Fruit fly (Drosophila melanogaster): ENCODE results near the gene Ibf1.

Ibf1 gene

DNA sequence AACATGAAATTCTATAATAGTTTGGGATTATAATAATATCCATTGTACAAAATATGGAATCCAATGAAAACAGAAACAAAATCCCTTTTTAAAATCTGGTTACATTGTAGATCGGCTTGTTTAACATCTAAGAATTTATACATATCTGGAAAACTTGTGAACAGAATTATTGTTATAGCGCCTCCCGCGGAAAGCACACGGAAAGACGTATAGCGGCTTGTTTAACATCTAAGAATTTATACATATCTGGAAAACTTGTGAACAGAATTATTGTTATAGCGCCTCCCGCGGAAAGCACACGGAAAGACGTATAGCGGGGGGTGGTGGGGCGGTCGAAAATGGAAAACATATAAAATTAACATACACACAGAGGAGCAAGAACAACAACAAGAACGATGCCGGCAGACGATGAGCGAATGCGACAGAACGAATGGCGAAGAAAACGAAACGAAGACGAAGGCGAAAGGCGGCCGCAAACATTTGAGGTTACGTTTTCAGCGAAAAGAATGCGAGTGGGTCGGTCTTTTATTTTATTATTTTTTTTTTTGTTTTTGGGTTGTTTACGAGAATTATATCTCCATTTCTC, 23.2 kb upstream of the Ibf1 start:
- peak; percentile 70 for TF ChIP-seq svp (GFP tag)
- TF ChIP-seq Eip78C (GFP tag): peak; percentile 34
- TF ChIP-seq CG6163 (GFP tag; IDR thresholded peaks at IDR 0.05): peak; percentile 28; the same call in 1 of the 3 replicates

DNA sequence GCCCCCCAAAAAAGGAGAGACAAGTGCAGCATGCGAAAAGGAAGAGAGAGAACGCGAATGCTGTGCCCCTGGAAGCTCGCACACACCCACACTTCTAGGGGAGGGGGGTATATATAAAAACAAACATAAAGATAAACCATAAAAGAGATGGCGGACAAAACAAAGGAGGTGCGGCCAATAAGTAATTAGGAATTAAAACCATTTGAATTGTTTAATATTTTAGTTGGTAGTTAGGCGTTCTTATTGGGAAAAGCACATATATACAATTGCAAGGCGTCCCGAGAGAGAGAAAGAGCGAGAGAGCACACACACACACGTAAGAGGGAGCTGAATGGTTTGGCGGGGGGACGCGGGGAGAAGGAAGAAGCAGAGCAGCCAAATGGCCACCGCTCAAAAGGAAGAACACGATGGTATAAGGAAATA, 22.7 kb upstream of the Ibf1 start:
- TF ChIP-seq Hr39 (GFP tag; optimal IDR thresholded peaks at IDR 0.05) (no peak), ss (GFP tag; optimal IDR thresholded peaks at IDR 0.05) (peak; percentile 23 to 29), CG15336 (GFP tag; IDR thresholded peaks at IDR 0.05) (0 out of 2 replicates have a peak, but pooled peaks have one; percentile 17), CG3032 (tag; optimal IDR thresholded peaks at IDR 0.05) (peak; percentile 0), Eip78C (GFP tag) (peak; percentile 29), net (GFP tag; optimal IDR thresholded peaks at IDR 0.05) (no peak), svp (GFP tag) (peak; percentile 53), CG6163 (GFP tag; IDR thresholded peaks at IDR 0.05) (peak; percentile 81), Hr38 (GFP tag; optimal IDR thresholded peaks at IDR 0.05) (no peak), esn (GFP tag; optimal IDR thresholded peaks at IDR 0.05) (no peak), fd85E (GFP tag; optimal IDR thresholded peaks at IDR 0.05) (no peak), CG9139 (GFP tag; optimal IDR thresholded peaks at IDR 0.05) (peak; percentile 11), CG11762 (GFP tag; optimal IDR thresholded peaks at IDR 0.05; ENCODE audit: insufficient read depth) (no peak), Eip93F (GFP tag; optimal IDR thresholded peaks at IDR 0.05) (no peak), CG3919 (GFP tag; optimal IDR thresholded peaks at IDR 0.05) (peak; percentile 4)

DNA sequence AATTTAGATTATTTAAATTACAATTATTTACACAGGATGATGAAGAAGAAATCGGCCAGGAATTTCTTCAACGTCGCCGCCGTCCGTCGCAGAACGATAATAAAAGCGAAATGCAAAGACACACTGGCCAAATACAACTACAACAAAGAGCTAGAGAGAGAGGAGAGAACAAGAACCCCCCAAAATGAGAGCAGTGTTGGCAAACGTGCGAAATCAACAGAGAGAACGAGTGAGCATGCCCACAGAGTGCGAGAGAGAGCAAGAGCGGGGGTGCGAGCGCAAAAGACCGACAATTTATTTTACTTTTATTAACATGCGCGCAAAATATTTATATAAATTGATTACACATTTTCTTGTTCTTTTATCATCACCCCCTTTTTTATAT, 21.9 kb upstream of the Ibf1 start:
- TF ChIP-seq CG31627 (GFP tag; optimal IDR thresholded peaks at IDR 0.05) (no peak), Blimp-1 (GFP tag; optimal IDR thresholded peaks at IDR 0.05) (no peak), CG34406 (GFP tag; optimal IDR thresholded peaks at IDR 0.05) (peak; percentile 43), fd85E (GFP tag; optimal IDR thresholded peaks at IDR 0.05) (peak; percentile 60), CG3919 (GFP tag; optimal IDR thresholded peaks at IDR 0.05) (peak; percentile 60), CG6163 (GFP tag; IDR thresholded peaks at IDR 0.05) (peak; percentile 81), CG7368 (GFP tag; optimal IDR thresholded peaks at IDR 0.05) (no peak), Met (GFP tag; optimal IDR thresholded peaks at IDR 0.05) (peak; percentile 38), svp (GFP tag) (peak; percentile 81), Eip78C (GFP tag) (peak; percentile 31), CG6854 (GFP tag; optimal IDR thresholded peaks at IDR 0.05) (peak; percentile 51), CG1621 (tag; optimal IDR thresholded peaks at IDR 0.05) (no peak), dsx (GFP tag; optimal IDR thresholded peaks at IDR 0.05; ENCODE audit: poor library complexity, severe bottlenecking) (peak; percentile 37), spab (GFP tag; optimal IDR thresholded peaks at IDR 0.05) (no peak), Smox (GFP tag; optimal IDR thresholded peaks at IDR 0.05) (peak; percentile 6), fkh (GFP tag; optimal IDR thresholded peaks at IDR 0.05) (peak; percentile 63), CG11762 (GFP tag; optimal IDR thresholded peaks at IDR 0.05; ENCODE audit: insufficient read depth) (no peak), OdsH (GFP tag; optimal IDR thresholded peaks at IDR 0.05) (peak; percentile 19), dac (GFP tag; optimal IDR thresholded peaks at IDR 0.05) (no peak), net (GFP tag; optimal IDR thresholded peaks at IDR 0.05) (peak; percentile 25), lz (GFP tag; optimal IDR thresholded peaks at IDR 0.05) (peak; percentile 35), Sox14 (GFP tag; optimal IDR thresholded peaks at IDR 0.05) (peak; percentile 53), vri (GFP tag; optimal IDR thresholded peaks at IDR 0.05) (peak; percentile 46), Sox102F (GFP tag; optimal IDR thresholded peaks at IDR 0.05) (peak; percentile 18), eg (GFP tag; IDR thresholded peaks at IDR 0.05) (0 out of 3 replicates have a peak, but pooled peaks have one; percentile 41), Lpt (GFP tag; optimal IDR thresholded peaks at IDR 0.05) (peak; percentile 34), Eip93F (GFP tag; optimal IDR thresholded peaks at IDR 0.05) (peak; percentile 28), achi (GFP tag; optimal IDR thresholded peaks at IDR 0.05) (no peak), topi (GFP tag; optimal IDR thresholded peaks at IDR 0.05) (peak; percentile 39), Eip75B (GFP tag; optimal IDR thresholded peaks at IDR 0.05) (peak; percentile 33), esn (GFP tag; optimal IDR thresholded peaks at IDR 0.05) (peak; percentile 53)
